Worm (Caenorhabditis elegans) whole organism, early embryonic: ENCODE results near the gene srz-12.
"Not testable (repeated sequence)": the region's sequence is repeated elsewhere in the genome, so short reads cannot be mapped to it uniquely, and the experiment has no call there.

Source experiments
- B0310.2 ChIP-seq: sonication (generic microtip); optimal IDR thresholded peaks from 2 replicates; lab custom pipeline; 2016; ENCODE audit warnings: mild to moderate bottlenecking, missing genetic modification characterization, missing compliant biosample characterization
- F13C5.2 ChIP-seq: sonication (generic microtip); optimal IDR thresholded peaks from 2 replicates; lab custom pipeline; 2017; ENCODE audit warnings: mild to moderate bottlenecking, missing genetic modification characterization, inconsistent platforms, missing compliant biosample characterization
- aly-1 ChIP-seq: sonication (generic microtip); optimal IDR thresholded peaks from 2 replicates; lab custom pipeline; 2016; ENCODE audit warnings: missing genetic modification characterization, missing compliant biosample characterization
- ama-1 ChIP-seq: fragments of 150-350 bp; optimal IDR thresholded peaks from 2 replicates; lab custom pipeline; 2014
- ceh-13 ChIP-seq: fragments of 200-800 bp; sonication (Bioruptor generic); optimal IDR thresholded peaks from 2 replicates; lab custom pipeline; 2018; ENCODE audit warnings: mild to moderate bottlenecking, missing genetic modification characterization, missing compliant biosample characterization
- ceh-36 ChIP-seq: sonication (generic microtip); optimal IDR thresholded peaks from 2 replicates; lab custom pipeline; 2016; ENCODE audit warnings: missing genetic modification characterization, inconsistent platforms, missing compliant biosample characterization
- ets-7 ChIP-seq: sonication (generic microtip); optimal IDR thresholded peaks from 2 replicates; lab custom pipeline; 2016; ENCODE audit warnings: missing genotype, missing genetic modification characterization, missing compliant biosample characterization
- flt-1 ChIP-seq: fragments of 200-800 bp; sonication (Bioruptor generic); IDR thresholded peaks from 2 replicates; pipeline ENCODE4 v1.3.6; 2022; ENCODE audit warnings: missing genetic modification characterization, missing compliant biosample characterization
- hmbx-1 ChIP-seq: sonication (generic microtip); optimal IDR thresholded peaks from 2 replicates; lab custom pipeline; 2016; ENCODE audit warnings: mild to moderate bottlenecking, missing genetic modification characterization, missing compliant biosample characterization
- hmg-4 ChIP-seq: fragments of 200-800 bp; sonication (Bioruptor generic); optimal IDR thresholded peaks from 2 replicates; lab custom pipeline; 2018; ENCODE audit warnings: mild to moderate bottlenecking, missing genetic modification characterization, missing compliant biosample characterization
- hnd-1 ChIP-seq: sonication (generic microtip); optimal IDR thresholded peaks from 2 replicates; lab custom pipeline; 2016; ENCODE audit warnings: missing genetic modification characterization, missing compliant biosample characterization
- pes-1 ChIP-seq: fragments of 200-800 bp; sonication (Bioruptor generic); IDR thresholded peaks from 2 replicates; pipeline ENCODE4 v1.3.6; 2022; ENCODE audit warnings: missing genetic modification reagents, missing genetic modification characterization, missing compliant biosample characterization
- scrt-1 ChIP-seq: fragments of 200-800 bp; sonication (Bioruptor generic); IDR thresholded peaks from 2 replicates; pipeline ENCODE4 v1.3.6; 2022; ENCODE audit warnings: missing genetic modification characterization, missing compliant biosample characterization
- sea-1 ChIP-seq: fragments of 200-800 bp; sonication (Bioruptor generic); conservative IDR thresholded peaks from 2 replicates; pipeline ENCODE4 v1.3.6; 2022; ENCODE audit warnings: missing genetic modification characterization, missing compliant biosample characterization
- tbx-11 ChIP-seq: fragments of 200-800 bp; sonication (Bioruptor generic); IDR thresholded peaks from 2 replicates; pipeline ENCODE4 v1.3.6; 2022; ENCODE audit warnings: missing genetic modification characterization, missing compliant biosample characterization
- tbx-37 ChIP-seq: fragments of 200-800 bp; sonication (Bioruptor generic); conservative IDR thresholded peaks from 2 replicates; pipeline ENCODE4 v1.3.6; 2022; ENCODE audit warnings: missing genetic modification reagents, missing genetic modification characterization, missing compliant biosample characterization
- tra-4 ChIP-seq: sonication (generic microtip); optimal IDR thresholded peaks from 2 replicates; lab custom pipeline; 2017; ENCODE audit warnings: missing genetic modification characterization, missing compliant biosample characterization

The srz-12 gene

ce11 chrV:15858292-15858691, 4.2 kb downstream of the srz-12 start, which contains the start of gene srh-148:
Gene srh-148, minus strand, starts transcription at chrV:15858392.
- no peak for TF ChIP-seq aly-1 (tag; lab: Kevin White, UChicago)
- no peak for TF ChIP-seq B0310.2 (tag; lab: Kevin White, UChicago)
- TF ChIP-seq tbx-11 (GFP tag; lab: Robert Waterston, UW), result no peak
- no peak for TF ChIP-seq tra-4
- no peak for TF ChIP-seq ceh-36 (tag; lab: Kevin White, UChicago)
- TF ChIP-seq sea-1 (GFP tag; lab: Robert Waterston, UW), result no peak
- TF ChIP-seq hnd-1 (tag; lab: Kevin White, UChicago), result no peak
- TF ChIP-seq F13C5.2 (tag; lab: Kevin White, UChicago), result no peak
- TF ChIP-seq hmg-4 (GFP tag; lab: Kevin White, UChicago), result no peak
- TF ChIP-seq ceh-13, result no peak
- TF ChIP-seq scrt-1 (GFP tag; lab: Robert Waterston, UW), result no peak
- no peak for TF ChIP-seq tbx-37 (GFP tag; lab: Robert Waterston, UW)

DNA sequence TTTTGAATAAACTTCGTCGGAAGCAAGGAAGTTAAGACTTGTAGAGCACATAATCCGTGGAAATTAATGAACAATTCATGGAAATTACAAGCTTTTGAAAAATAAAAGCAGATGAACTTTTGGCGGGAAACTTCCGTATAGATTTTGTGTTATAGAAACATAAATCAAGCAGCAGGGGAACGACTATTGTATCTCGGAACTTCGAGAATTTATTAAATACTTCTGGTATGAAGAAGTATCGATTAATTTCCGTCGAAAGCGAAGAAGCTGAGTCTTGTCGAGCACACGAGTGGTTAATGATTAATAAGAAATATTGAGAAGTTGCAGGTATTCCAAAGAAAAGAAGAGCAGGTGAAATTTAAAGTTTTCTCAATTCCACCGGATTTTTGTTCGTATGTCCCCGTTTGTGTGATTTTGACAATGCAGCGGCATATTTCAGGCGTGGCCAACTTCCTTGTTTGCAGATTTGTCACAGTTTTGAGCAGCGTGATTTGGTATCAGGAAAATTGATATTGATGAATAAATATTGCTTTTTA, 12.2 kb downstream of the srz-12 start, which contains the start of gene srh-147:
Gene srh-147, minus strand, starts transcription at position 51 of the 536 bp plus-strand sequence.
- not testable (repeated sequence) for TF ChIP-seq tra-4; hmbx-1 (tag; lab: Kevin White, UChicago); ama-1 (lab: Kevin White, UChicago)

- TF ChIP-seq ceh-36 (tag; lab: Kevin White, UChicago) (no peak), scrt-1 (GFP tag; lab: Robert Waterston, UW) (no peak), hmbx-1 (tag; lab: Kevin White, UChicago) (no peak), ets-7 (tag; lab: Kevin White, UChicago) (no peak), tbx-37 (GFP tag; lab: Robert Waterston, UW) (no peak), hmg-4 (GFP tag; lab: Kevin White, UChicago) (no peak)
Observed at ce11 chrV:15841095-15841494, 21.4 kb downstream of the srz-12 start, which contains the start of gene srh-149. Gene srh-149, minus strand, starts transcription at chrV:15841195.

DNA sequence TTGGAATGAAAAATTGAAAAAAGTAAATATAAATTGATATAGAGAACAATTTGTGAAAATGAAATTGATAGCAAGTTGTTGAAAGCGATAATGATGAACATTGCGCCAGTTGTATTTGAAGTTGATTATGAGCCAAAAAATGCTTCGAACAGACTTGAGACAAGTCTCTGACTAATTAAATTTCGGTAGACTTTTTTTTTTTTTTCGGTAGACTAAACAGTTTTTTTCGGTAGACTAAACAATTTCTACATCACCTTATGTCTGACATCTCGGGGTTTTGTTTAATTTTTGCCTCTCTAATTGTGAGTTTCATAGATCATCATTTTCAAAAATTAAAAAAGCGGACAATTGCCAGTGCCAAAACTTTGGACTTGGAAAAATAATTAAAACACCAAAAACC, 28.9 kb downstream of the srz-12 start, which contains the start of gene srbc-54:
Gene srbc-54, minus strand, starts transcription at position 101 of the 400 bp plus-strand sequence.
- TF ChIP-seq ceh-13 (no peak), sea-1 (GFP tag; lab: Robert Waterston, UW) (no peak), scrt-1 (GFP tag; lab: Robert Waterston, UW) (no peak), tra-4 (no peak), tbx-11 (GFP tag; lab: Robert Waterston, UW) (no peak), ceh-36 (tag; lab: Kevin White, UChicago) (no peak), hnd-1 (tag; lab: Kevin White, UChicago) (no peak)

DNA sequence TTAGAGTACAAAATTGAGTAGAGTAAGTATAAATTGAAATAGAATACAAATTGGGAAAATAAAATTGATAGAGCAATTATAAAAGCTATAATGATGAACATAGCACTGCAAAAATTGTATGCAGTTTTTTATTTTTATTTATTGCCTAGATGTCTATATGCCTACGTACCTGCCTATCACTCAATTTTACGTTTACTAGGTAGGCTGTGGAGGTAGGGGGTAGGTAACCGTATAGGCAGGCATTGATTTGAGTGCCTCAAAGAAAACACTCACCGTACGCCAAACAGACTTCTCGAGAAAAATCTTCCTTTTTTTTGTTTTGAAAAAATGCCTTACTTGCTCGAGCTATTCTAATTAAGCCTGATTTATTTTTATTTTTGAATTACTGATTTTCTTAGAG, 30.9 kb downstream of the srz-12 start, which contains the start of gene srbc-56:
Gene srbc-56, minus strand, starts transcription at position 101 of the 400 bp plus-strand sequence.
- TF ChIP-seq hnd-1 (tag; lab: Kevin White, UChicago) (no peak), sea-1 (GFP tag; lab: Robert Waterston, UW) (no peak), flt-1 (GFP tag; lab: Robert Waterston, UW) (no peak), scrt-1 (GFP tag; lab: Robert Waterston, UW) (no peak), ceh-13 (no peak), pes-1 (no peak), tbx-11 (GFP tag; lab: Robert Waterston, UW) (no peak), ama-1 (lab: Kevin White, UChicago) (no peak), tra-4 (no peak), aly-1 (tag; lab: Kevin White, UChicago) (no peak), hmbx-1 (tag; lab: Kevin White, UChicago) (no peak)

DNA sequence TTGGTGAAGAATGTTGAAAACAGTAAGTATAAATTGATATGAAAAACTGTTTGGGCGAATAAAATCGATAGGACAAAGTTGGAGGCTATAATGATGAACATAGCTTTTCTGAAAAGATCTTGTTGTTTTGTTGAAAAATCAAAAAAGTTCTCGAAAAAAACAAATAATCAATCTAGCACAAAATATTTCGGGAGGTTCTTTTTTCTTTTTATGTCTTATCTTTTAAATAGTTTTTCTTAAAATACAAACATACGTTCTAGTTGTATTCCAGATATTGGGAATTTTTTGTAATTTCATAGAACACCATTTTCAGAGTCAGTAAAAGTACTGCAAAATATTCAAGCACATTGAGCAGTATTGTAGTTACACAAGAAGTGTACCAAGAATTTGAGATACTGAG, 32.6 kb downstream of the srz-12 start, which contains the start of gene srbc-55:
Gene srbc-55, minus strand, starts transcription at position 101 of the 400 bp plus-strand sequence.
- TF ChIP-seq B0310.2 (tag; lab: Kevin White, UChicago) (no peak), tbx-11 (GFP tag; lab: Robert Waterston, UW) (no peak), F13C5.2 (tag; lab: Kevin White, UChicago) (no peak), tbx-37 (GFP tag; lab: Robert Waterston, UW) (no peak), flt-1 (GFP tag; lab: Robert Waterston, UW) (no peak), sea-1 (GFP tag; lab: Robert Waterston, UW) (no peak), ceh-13 (no peak)

DNA sequence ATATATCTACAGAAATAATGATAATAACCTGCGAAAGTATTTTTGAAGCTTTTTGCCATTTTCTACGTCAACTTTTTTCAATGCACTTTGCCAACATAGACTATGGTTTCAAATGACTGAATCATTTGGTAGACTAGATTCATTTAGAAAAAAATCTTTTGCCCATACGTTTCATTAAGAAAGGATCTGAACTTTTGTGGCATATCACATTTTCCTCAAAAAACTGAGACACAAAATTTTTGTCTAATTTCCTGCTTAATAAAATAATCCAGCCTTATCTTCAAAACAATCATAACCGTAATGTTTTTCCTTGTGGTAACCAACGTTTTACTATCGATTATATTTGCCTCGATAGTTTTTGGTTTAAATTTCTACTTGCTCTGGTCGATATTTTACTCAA, 36.4 kb downstream of the srz-12 start, which contains the start of gene srbc-51:
Gene srbc-51, plus strand, starts transcription at position 301 of the 400 bp plus-strand sequence.
- TF ChIP-seq aly-1 (tag; lab: Kevin White, UChicago) (no peak), ceh-13 (no peak), pes-1 (no peak), B0310.2 (tag; lab: Kevin White, UChicago) (no peak), hmg-4 (GFP tag; lab: Kevin White, UChicago) (no peak), ama-1 (lab: Kevin White, UChicago) (no peak), tbx-11 (GFP tag; lab: Robert Waterston, UW) (no peak), tra-4 (no peak), F13C5.2 (tag; lab: Kevin White, UChicago) (no peak), scrt-1 (GFP tag; lab: Robert Waterston, UW) (no peak), hmbx-1 (tag; lab: Kevin White, UChicago) (no peak), sea-1 (GFP tag; lab: Robert Waterston, UW) (no peak), ceh-36 (tag; lab: Kevin White, UChicago) (no peak), ets-7 (tag; lab: Kevin White, UChicago) (no peak), hnd-1 (tag; lab: Kevin White, UChicago) (no peak), flt-1 (GFP tag; lab: Robert Waterston, UW) (no peak), tbx-37 (GFP tag; lab: Robert Waterston, UW) (no peak)
